Worm (Caenorhabditis elegans) whole organism, L4 larva: Measurements from ENCODE around the gene nlp-28.

ENCODE experiments used
- F37D6.2 ChIP-seq: sonication (generic microtip); optimal IDR thresholded peaks from 2 replicates; lab custom pipeline; 2016; ENCODE audit warnings: mild to moderate bottlenecking, missing genetic modification characterization, missing compliant biosample characterization
- T20F7.1 ChIP-seq: fragments of 200-800 bp; sonication (Bioruptor generic); optimal IDR thresholded peaks from 2 replicates; lab custom pipeline; 2018; ENCODE audit warnings: mild to moderate bottlenecking, missing genetic modification characterization, missing compliant biosample characterization
- Y48G9A.11 ChIP-seq: fragments of 200-800 bp; sonication (Bioruptor generic); IDR thresholded peaks from 2 replicates; pipeline ENCODE4 v1.3.6; 2022; ENCODE audit warnings: missing genetic modification reagents, missing genetic modification characterization, missing compliant biosample characterization
- aha-1 ChIP-seq: fragments of 150-350 bp; peaks from one replicate; lab custom pipeline; 2014; ENCODE audit warnings: missing biosample characterization, missing genetic modification characterization
- ceh-20 ChIP-seq: fragments of 200-800 bp; sonication (Bioruptor generic); IDR thresholded peaks from 2 replicates; pipeline ENCODE4 v1.3.6; 2022; ENCODE audit warnings: missing genetic modification reagents, missing genetic modification characterization, missing compliant biosample characterization
- ceh-32 ChIP-seq: sonication (generic microtip); optimal IDR thresholded peaks from 2 replicates; lab custom pipeline; 2016; ENCODE audit warnings: mild to moderate bottlenecking, missing genetic modification characterization, missing compliant biosample characterization; ENCODE audit not compliant: poor library complexity
- ceh-62 ChIP-seq: sonication (generic microtip); optimal IDR thresholded peaks from 2 replicates; lab custom pipeline; 2017; ENCODE audit warnings: missing biosample characterization, missing genetic modification characterization
- daf-16 ChIP-seq, 3 experiments: sonication (generic microtip); optimal IDR thresholded peaks; 2 replicates each; lab custom pipeline; 2016 to 2017; ENCODE audit warnings: missing genetic modification characterization in 3 of 3, missing genetic modification reagents in 3 of 3, mild to moderate bottlenecking in 2 of 3, missing compliant biosample characterization in 2 of 3, missing biosample characterization in 1 of 3, moderate library complexity in 1 of 3
- daf-8 ChIP-seq: fragments of 200-800 bp; sonication (Bioruptor generic); IDR thresholded peaks from 2 replicates; pipeline ENCODE4 v1.3.6; 2022; ENCODE audit warnings: missing genetic modification characterization, missing compliant biosample characterization
- dmd-6 ChIP-seq: fragments of 200-800 bp; sonication (Bioruptor generic); IDR thresholded peaks from 2 replicates; pipeline ENCODE4 v1.3.6; 2022; ENCODE audit warnings: missing genetic modification reagents, missing genetic modification characterization, missing compliant biosample characterization
- duxl-1 ChIP-seq: sonication (generic microtip); optimal IDR thresholded peaks from 2 replicates; lab custom pipeline; 2016; ENCODE audit warnings: mild to moderate bottlenecking, missing genetic modification characterization, moderate library complexity, missing compliant biosample characterization; ENCODE audit not compliant: poor library complexity
- dve-1 ChIP-seq: sonication (generic microtip); optimal IDR thresholded peaks from 2 replicates; lab custom pipeline; 2017; ENCODE audit warnings: antibody characterized with exemption, mild to moderate bottlenecking, missing genetic modification characterization, missing compliant biosample characterization; ENCODE audit not compliant: insufficient read depth
- fkh-10 ChIP-seq: fragments of 150-350 bp; optimal IDR thresholded peaks from 2 replicates; lab custom pipeline; 2014; ENCODE audit warnings: missing biosample characterization, missing genetic modification reagents, missing genetic modification characterization
- hlh-11 ChIP-seq: fragments of 200-800 bp; sonication (Bioruptor generic); optimal IDR thresholded peaks from 2 replicates; lab custom pipeline; 2018; ENCODE audit warnings: mild to moderate bottlenecking, missing genetic modification characterization, missing compliant biosample characterization
- hlh-30 ChIP-seq: sonication (generic microtip); optimal IDR thresholded peaks from 2 replicates; lab custom pipeline; 2017; ENCODE audit warnings: antibody characterized with exemption, mild to moderate bottlenecking, missing genetic modification characterization, missing compliant biosample characterization; ENCODE audit not compliant: insufficient read depth
- hmg-1.1 ChIP-seq: fragments of 200-800 bp; sonication (Bioruptor generic); IDR thresholded peaks from 2 replicates; pipeline ENCODE4 v1.3.6; 2022; ENCODE audit warnings: missing genetic modification reagents, missing genetic modification characterization, missing compliant biosample characterization
- lim-7 ChIP-seq: fragments of 200-800 bp; sonication (Bioruptor generic); IDR thresholded peaks from 2 replicates; pipeline ENCODE4 v1.3.6; 2022; ENCODE audit warnings: missing genetic modification characterization, missing compliant biosample characterization
- lin-39 ChIP-seq: fragments of 150-350 bp; optimal IDR thresholded peaks from 2 replicates; lab custom pipeline; 2014; ENCODE audit warnings: missing biosample characterization, missing genetic modification reagents, missing genetic modification characterization
- madf-5 ChIP-seq, 2 experiments: fragments of 200-800 bp; sonication (Bioruptor generic); IDR thresholded peaks; 2 replicates each; pipeline ENCODE4 v1.3.6; 2022; ENCODE audit warnings: missing compliant biosample characterization in 2 of 2, missing genetic modification characterization in 2 of 2
- madf-9 ChIP-seq: fragments of 200-800 bp; sonication (Bioruptor generic); conservative IDR thresholded peaks from 2 replicates; pipeline ENCODE4 v1.3.6; 2022; ENCODE audit warnings: missing genetic modification reagents, missing genetic modification characterization, missing compliant biosample characterization
- mes-2 ChIP-seq: sonication (generic microtip); optimal IDR thresholded peaks from 2 replicates; lab custom pipeline; 2016; ENCODE audit warnings: missing genotype, mild to moderate bottlenecking, missing genetic modification characterization, missing compliant biosample characterization; ENCODE audit not compliant: poor library complexity, severe bottlenecking
- mxl-3 ChIP-seq: fragments of 200-800 bp; sonication (Bioruptor generic); optimal IDR thresholded peaks from 2 replicates; lab custom pipeline; 2018; ENCODE audit warnings: mild to moderate bottlenecking, missing genetic modification characterization, missing compliant biosample characterization
- nhr-11 ChIP-seq: fragments of 150-350 bp; optimal IDR thresholded peaks from 2 replicates; lab custom pipeline; 2014; ENCODE audit warnings: missing biosample characterization, missing genetic modification characterization
- nhr-237 ChIP-seq: sonication (generic microtip); optimal IDR thresholded peaks from 2 replicates; lab custom pipeline; 2017; ENCODE audit warnings: missing biosample characterization, missing genetic modification characterization
- nhr-28 ChIP-seq: fragments of 150-350 bp; optimal IDR thresholded peaks from 2 replicates; lab custom pipeline; 2014; ENCODE audit warnings: missing biosample characterization, missing genetic modification characterization
- nhr-41 ChIP-seq: fragments of 200-800 bp; sonication (Bioruptor generic); IDR thresholded peaks from 2 replicates; pipeline ENCODE4 v1.3.6; 2022; ENCODE audit warnings: missing genetic modification reagents, missing genetic modification characterization, missing compliant biosample characterization
- pqm-1 ChIP-seq: sonication (generic microtip); optimal IDR thresholded peaks from 2 replicates; lab custom pipeline; 2017; ENCODE audit warnings: missing biosample characterization, missing genetic modification characterization
- saeg-2 ChIP-seq: fragments of 200-800 bp; sonication (Bioruptor generic); IDR thresholded peaks from 2 replicates; pipeline ENCODE4 v1.3.6; 2022; ENCODE audit warnings: missing genetic modification reagents, missing genetic modification characterization, missing compliant biosample characterization
- sdz-12 ChIP-seq: fragments of 200-800 bp; sonication (Bioruptor generic); optimal IDR thresholded peaks from 2 replicates; lab custom pipeline; 2018; ENCODE audit warnings: mild to moderate bottlenecking, missing genetic modification characterization, missing compliant biosample characterization
- spr-3 ChIP-seq: fragments of 200-800 bp; sonication (Bioruptor generic); optimal IDR thresholded peaks from 2 replicates; lab custom pipeline; 2018; ENCODE audit warnings: mild to moderate bottlenecking, missing genetic modification characterization, missing compliant biosample characterization
- unc-130 ChIP-seq: sonication (generic microtip); optimal IDR thresholded peaks from 2 replicates; lab custom pipeline; 2016; ENCODE audit warnings: missing genetic modification reagents, missing genetic modification characterization, missing compliant biosample characterization
- zfp-2 ChIP-seq: sonication (generic microtip); optimal IDR thresholded peaks from 2 replicates; lab custom pipeline; 2016; ENCODE audit warnings: mild to moderate bottlenecking, missing genetic modification characterization, missing compliant biosample characterization
- zip-11 ChIP-seq: fragments of 200-800 bp; sonication (Bioruptor generic); IDR thresholded peaks from 2 replicates; pipeline ENCODE4 v1.3.6; 2022; ENCODE audit warnings: missing genetic modification characterization, missing compliant biosample characterization
- ztf-11 ChIP-seq: fragments of 150-350 bp; optimal IDR thresholded peaks from 2 replicates; lab custom pipeline; 2014; ENCODE audit warnings: missing biosample characterization, missing genetic modification characterization

The nlp-28 gene

ce11 chrV:3987616-3988015 is at the start of gene nlp-28:
Gene nlp-28, plus strand, starts transcription at chrV:3987900.
- TF ChIP-seq lim-7 (GFP tag; lab: Robert Waterston, UW): no peak
- no peak for TF ChIP-seq ceh-32 (tag; lab: Kevin White, UChicago)
- TF ChIP-seq mes-2 (tag; lab: Kevin White, UChicago): no peak
- no peak for TF ChIP-seq dve-1 (tag; lab: Kevin White, UChicago)
- TF ChIP-seq ztf-11 (tag; lab: Kevin White, UChicago): no peak
- TF ChIP-seq nhr-41 (GFP tag; lab: Robert Waterston, UW): no peak
- no peak for TF ChIP-seq nhr-11
- no peak for TF ChIP-seq saeg-2
- no peak for TF ChIP-seq nhr-28 (tag; lab: Kevin White, UChicago)
- TF ChIP-seq F37D6.2 (tag; lab: Kevin White, UChicago): no peak
- no peak for TF ChIP-seq madf-5 (GFP tag; IDR thresholded peaks at IDR 0.05; lab: Robert Waterston, UW)
- no peak for TF ChIP-seq zfp-2 (tag; lab: Kevin White, UChicago)
- no peak for TF ChIP-seq spr-3 (GFP tag; lab: Kevin White, UChicago)
- TF ChIP-seq mxl-3 (GFP tag; lab: Kevin White, UChicago): no peak
- no peak for TF ChIP-seq hlh-30 (tag; lab: Kevin White, UChicago)
- TF ChIP-seq dmd-6 (GFP tag; lab: Robert Waterston, UW): no peak
- no peak for TF ChIP-seq lin-39 (tag; lab: Kevin White, UChicago)
- no peak for TF ChIP-seq duxl-1
- TF ChIP-seq ceh-62 (tag; lab: Kevin White, UChicago): no peak
- no peak for TF ChIP-seq unc-130 (GFP tag; lab: Kevin White, UChicago)
- TF ChIP-seq, all 104 proteins: peak for 0

ce11 chrV:3938789-3939188 is 48.9 kb upstream of the nlp-28 start, which contains the start of gene cyp-35B1:
Gene cyp-35B1, plus strand, starts transcription at chrV:3939032.
- TF ChIP-seq hlh-11 (tag; lab: Kevin White, UChicago) (no peak), nhr-28 (tag; lab: Kevin White, UChicago) (peak; percentile 92), fkh-10 (GFP tag; lab: Kevin White, UChicago) (no peak), nhr-237 (tag; lab: Kevin White, UChicago) (no peak), zip-11 (GFP tag; lab: Robert Waterston, UW) (no peak), Y48G9A.11 (GFP tag; lab: Robert Waterston, UW) (no peak), madf-9 (no peak), hmg-1.1 (GFP tag; lab: Robert Waterston, UW) (no peak), daf-16 (GFP tag; optimal IDR thresholded peaks at IDR 0.05; lab: Kevin White, UChicago) (no peak), daf-16 (tag; optimal IDR thresholded peaks at IDR 0.05; lab: Kevin White, UChicago) (peak; percentile 68)

- TF ChIP-seq ceh-20 (GFP tag; lab: Robert Waterston, UW) (no peak), pqm-1 (tag; lab: Kevin White, UChicago) (no peak), daf-8 (no peak), nhr-28 (tag; lab: Kevin White, UChicago) (peak; percentile 34)
Measured at ce11 chrV:3941860-3942259, 45.8 kb upstream of the nlp-28 start, which contains the start of gene cyp-35B2. Gene cyp-35B2, plus strand, starts transcription at chrV:3942160.

- TF ChIP-seq sdz-12 (GFP tag; lab: Kevin White, UChicago) (no peak), lim-7 (GFP tag; lab: Robert Waterston, UW) (no peak), T20F7.1 (GFP tag; lab: Kevin White, UChicago) (no peak), daf-16 (GFP tag; optimal IDR thresholded peaks at IDR 0.05; lab: Kevin White, UChicago) (no peak), daf-16 (tag; optimal IDR thresholded peaks at IDR 0.05; lab: Kevin White, UChicago) (no peak), nhr-11 (no peak), aha-1 (peak; percentile 97)
- TF ChIP-seq, all 104 proteins: peak for 1
Measured at ce11 chrV:3943364-3943763, 44.3 kb upstream of the nlp-28 start.
